Fruit fly (Drosophila melanogaster): ENCODE data around the gene ppk18.

ppk18 gene

DNA sequence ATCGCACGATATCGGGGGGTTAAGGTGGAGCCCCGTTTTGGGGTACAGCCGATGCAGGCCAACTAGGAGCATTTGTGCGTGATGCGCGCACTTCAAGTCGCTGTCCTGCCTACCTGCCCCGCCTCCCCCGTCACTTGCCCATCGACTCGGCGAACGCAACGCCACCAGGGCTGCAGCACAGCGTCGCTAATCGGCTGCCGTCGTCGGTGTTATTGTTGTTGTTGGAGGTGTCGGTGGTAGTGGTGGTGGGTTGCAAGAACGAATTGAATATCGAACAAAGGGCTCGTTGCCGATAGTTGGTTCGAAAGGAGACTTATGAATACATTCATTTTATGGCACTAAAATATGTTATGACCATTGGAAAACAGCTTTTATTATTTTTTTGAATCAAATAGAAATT is 11.9 kb downstream of the ppk18 start (continued):
- TF ChIP-seq CG4707 (GFP tag; optimal IDR thresholded peaks at IDR 0.05), result no peak
- peak; percentile 96 for TF ChIP-seq Deaf1 (tag; optimal IDR thresholded peaks at IDR 0.05)
- peak; percentile 61 for TF ChIP-seq az2 (GFP tag; optimal IDR thresholded peaks at IDR 0.05)
- TF ChIP-seq nerfin-1 (tag; optimal IDR thresholded peaks at IDR 0.05), result peak; percentile 24
- TF ChIP-seq CG1647 (GFP tag; optimal IDR thresholded peaks at IDR 0.05), result peak; percentile 53
- TF ChIP-seq CG6654 (GFP tag; optimal IDR thresholded peaks at IDR 0.05), result no peak
- peak; percentile 12 for TF ChIP-seq gfzf (GFP tag; optimal IDR thresholded peaks at IDR 0.05)
- TF ChIP-seq fd102C (GFP tag; optimal IDR thresholded peaks at IDR 0.05), result no peak
- TF ChIP-seq dimm (GFP tag; IDR thresholded peaks at IDR 0.05), result no peak
- TF ChIP-seq C15 (GFP tag; IDR thresholded peaks at IDR 0.05), result no peak
- no peak for TF ChIP-seq CG4617 (GFP tag; optimal IDR thresholded peaks at IDR 0.05; ENCODE audit: borderline replicate concordance)
- TF ChIP-seq CG15011 (GFP tag; optimal IDR thresholded peaks at IDR 0.05), result no peak
- TF ChIP-seq B-H2 (GFP tag; optimal IDR thresholded peaks at IDR 0.05), result peak; percentile 78
- TF ChIP-seq CG5180 (GFP tag; optimal IDR thresholded peaks at IDR 0.05), result peak; percentile 70
- TF ChIP-seq Scr (GFP tag; IDR thresholded peaks at IDR 0.05; ENCODE audit: partially characterized antibody), result peak; percentile 94
- peak; percentile 22 for TF ChIP-seq twi (tag; optimal IDR thresholded peaks at IDR 0.05)
- TF ChIP-seq gsb-n (tag; optimal IDR thresholded peaks at IDR 0.05), result peak; percentile 99
- TF ChIP-seq CG9797 (GFP tag; optimal IDR thresholded peaks at IDR 0.05), result no peak
- no peak for TF ChIP-seq repo (GFP tag; optimal IDR thresholded peaks at IDR 0.05)
- peak; percentile 40 for TF ChIP-seq luna (GFP tag; optimal IDR thresholded peaks at IDR 0.05)
- TF ChIP-seq CG11723 (GFP tag; optimal IDR thresholded peaks at IDR 0.05), result no peak
- TF ChIP-seq ro (GFP tag; IDR thresholded peaks at IDR 0.05), result no peak
- peak; percentile 73 for TF ChIP-seq CG10267 (tag; optimal IDR thresholded peaks at IDR 0.05)
- TF ChIP-seq CG4404 (GFP tag; IDR thresholded peaks at IDR 0.05), result peak; percentile 42; the same call in 1 of the 2 replicates
- TF ChIP-seq CG3726 (GFP tag; IDR thresholded peaks at IDR 0.05), result no peak
- peak in 1 of 2 experiments; percentile 18 for TF ChIP-seq Trl (optimal IDR thresholded peaks at IDR 0.05)
- TF ChIP-seq Trl (GFP tag; optimal IDR thresholded peaks at IDR 0.05), result peak; percentile 64
- peak; percentile 87 for TF ChIP-seq sna (GFP tag; IDR thresholded peaks at IDR 0.05; ENCODE audit: partially characterized antibody)
- TF ChIP-seq CG13624 (GFP tag; optimal IDR thresholded peaks at IDR 0.05), result peak; percentile 47
- peak; percentile 97 for TF ChIP-seq CG7928 (GFP tag; optimal IDR thresholded peaks at IDR 0.05)
- peak; percentile 76 for TF ChIP-seq CG6272 (GFP tag; IDR thresholded peaks at IDR 0.05)
- no peak for TF ChIP-seq NK7.1 (GFP tag; optimal IDR thresholded peaks at IDR 0.05)
- TF ChIP-seq Dp (GFP tag; optimal IDR thresholded peaks at IDR 0.05), result peak; percentile 13
- TF ChIP-seq CG11696 (GFP tag; IDR thresholded peaks at IDR 0.05), result no peak
- TF ChIP-seq CG32772 (GFP tag; IDR thresholded peaks at IDR 0.05), result 0 out of 2 replicates have a peak, but pooled peaks have one; percentile 41
- peak; percentile 62 for TF ChIP-seq gem (tag; optimal IDR thresholded peaks at IDR 0.05)
- TF ChIP-seq CG2889 (GFP tag; IDR thresholded peaks at IDR 0.05), result no peak
- TF ChIP-seq hkb (optimal IDR thresholded peaks at IDR 0.05), result no peak
- TF ChIP-seq hkb (GFP tag; IDR thresholded peaks at IDR 0.05), result no peak
- TF ChIP-seq CG10366 (GFP tag; IDR thresholded peaks at IDR 0.05), result peak; percentile 76
- peak; percentile 64 for TF ChIP-seq CG8944 (GFP tag; optimal IDR thresholded peaks at IDR 0.05)
